Worm (Caenorhabditis elegans) whole organism, L2 larva: ENCODE data around the gene mam-7.

Experiments used
- C34F6.9 ChIP-seq: fragments of 150-350 bp; optimal IDR thresholded peaks from 2 replicates; lab custom pipeline; 2014; ENCODE audit warnings: missing biosample characterization, missing genetic modification characterization
- F13H6.1 ChIP-seq: sonication (generic microtip); optimal IDR thresholded peaks from 2 replicates; lab custom pipeline; 2016; ENCODE audit warnings: missing genetic modification characterization, missing compliant biosample characterization
- Y55F3AM.14 ChIP-seq: fragments of 200-800 bp; sonication (Bioruptor generic); optimal IDR thresholded peaks from 2 replicates; lab custom pipeline; 2018; ENCODE audit warnings: mild to moderate bottlenecking, missing genetic modification characterization, missing compliant biosample characterization
- ZK546.5 ChIP-seq: sonication (generic microtip); optimal IDR thresholded peaks from 2 replicates; lab custom pipeline; 2017; ENCODE audit warnings: missing biosample characterization, missing genetic modification characterization
- alr-1 ChIP-seq: fragments of 150-350 bp; optimal IDR thresholded peaks from 2 replicates; lab custom pipeline; 2014; ENCODE audit warnings: missing biosample characterization, missing genetic modification characterization
- aly-2 ChIP-seq: fragments of 150-350 bp; optimal IDR thresholded peaks from 2 replicates; lab custom pipeline; 2014; ENCODE audit warnings: missing biosample characterization, missing genetic modification characterization
- blmp-1 ChIP-seq: sonication (generic microtip); optimal IDR thresholded peaks from 2 replicates; lab custom pipeline; 2017; ENCODE audit warnings: missing genetic modification characterization, mild to moderate bottlenecking, missing compliant biosample characterization, antibody characterized with exemption, moderate library complexity; ENCODE audit not compliant: insufficient read depth
- ceh-82 ChIP-seq: fragments of 150-350 bp; optimal IDR thresholded peaks from 2 replicates; lab custom pipeline; 2014; ENCODE audit warnings: missing biosample characterization, missing genetic modification characterization
- crh-2 ChIP-seq: sonication (generic microtip); optimal IDR thresholded peaks from 2 replicates; lab custom pipeline; 2017; ENCODE audit warnings: missing biosample characterization, missing genetic modification characterization
- dmd-4 ChIP-seq: sonication (generic microtip); optimal IDR thresholded peaks from 2 replicates; lab custom pipeline; 2017; ENCODE audit warnings: missing biosample characterization, missing genetic modification characterization
- egl-27 ChIP-seq: sonication (generic microtip); optimal IDR thresholded peaks from 3 replicates; lab custom pipeline; 2017; ENCODE audit warnings: missing biosample characterization, missing genetic modification reagents, missing genetic modification characterization
- elt-3 ChIP-seq: sonication (generic microtip); optimal IDR thresholded peaks from 2 replicates; lab custom pipeline; 2017; ENCODE audit warnings: missing biosample characterization, missing genetic modification characterization
- fos-1 ChIP-seq: fragments of 150-350 bp; optimal IDR thresholded peaks from 2 replicates; lab custom pipeline; 2014; ENCODE audit warnings: missing biosample characterization, missing genetic modification characterization
- gmeb-1 ChIP-seq: fragments of 150-350 bp; optimal IDR thresholded peaks from 2 replicates; lab custom pipeline; 2014; ENCODE audit warnings: missing biosample characterization, missing genetic modification characterization
- lin-13 ChIP-seq: fragments of 150-350 bp; optimal IDR thresholded peaks from 2 replicates; lab custom pipeline; 2014; ENCODE audit warnings: missing biosample characterization, missing genetic modification reagents, missing genetic modification characterization
- lin-39 ChIP-seq: fragments of 150-350 bp; optimal IDR thresholded peaks from 2 replicates; lab custom pipeline; 2014; ENCODE audit warnings: missing biosample characterization, missing genetic modification reagents, missing genetic modification characterization
- lsy-2 ChIP-seq, 2 experiments: fragments of 150-350 bp in 1 of 2; sonication (generic microtip) in 1 of 2; optimal IDR thresholded peaks; 2 replicates each; lab custom pipeline; 2014 to 2017; ENCODE audit warnings: missing biosample characterization in 2 of 2, missing genetic modification characterization in 2 of 2
- mab-5 ChIP-seq: fragments of 150-350 bp; optimal IDR thresholded peaks from 2 replicates; lab custom pipeline; 2014; ENCODE audit warnings: missing biosample characterization, missing genetic modification characterization
- mbf-1 ChIP-seq: sonication (generic microtip); optimal IDR thresholded peaks from 2 replicates; lab custom pipeline; 2017; ENCODE audit warnings: missing biosample characterization, missing genetic modification characterization
- nhr-10 ChIP-seq: sonication (generic microtip); optimal IDR thresholded peaks from 2 replicates; lab custom pipeline; 2017; ENCODE audit warnings: missing biosample characterization, missing genetic modification characterization
- nhr-21 ChIP-seq: fragments of 150-350 bp; optimal IDR thresholded peaks from 2 replicates; lab custom pipeline; 2014; ENCODE audit warnings: missing biosample characterization, missing genetic modification characterization
- peb-1 ChIP-seq: fragments of 150-350 bp; optimal IDR thresholded peaks from 2 replicates; lab custom pipeline; 2014; ENCODE audit warnings: missing biosample characterization, missing genetic modification characterization
- skn-1 ChIP-seq: sonication (generic microtip); optimal IDR thresholded peaks from 2 replicates; lab custom pipeline; 2017; ENCODE audit warnings: missing biosample characterization, missing genetic modification characterization
- sma-3 ChIP-seq: sonication (generic microtip); optimal IDR thresholded peaks from 2 replicates; lab custom pipeline; 2016; ENCODE audit warnings: missing genetic modification reagents, missing genetic modification characterization, missing compliant biosample characterization
- sma-9 ChIP-seq, 2 experiments: fragments of 150-350 bp in 1 of 2; sonication (generic microtip) in 1 of 2; optimal IDR thresholded peaks; 2 replicates each; lab custom pipeline; 2014 to 2016; ENCODE audit warnings: missing genetic modification characterization in 2 of 2, mild to moderate bottlenecking in 1 of 2, missing biosample characterization in 1 of 2, missing compliant biosample characterization in 1 of 2, missing genetic modification reagents in 1 of 2, moderate library complexity in 1 of 2
- snpc-4 ChIP-seq: fragments of 150-350 bp; optimal IDR thresholded peaks from 2 replicates; lab custom pipeline; 2014; ENCODE audit warnings: missing biosample characterization, missing genetic modification characterization
- unc-39 ChIP-seq: fragments of 150-350 bp; optimal IDR thresholded peaks from 2 replicates; lab custom pipeline; 2014; ENCODE audit warnings: missing biosample characterization, missing genetic modification characterization
- unc-55 ChIP-seq: fragments of 150-350 bp; sonication (generic microtip); optimal IDR thresholded peaks from 3 replicates; lab custom pipeline; 2014; ENCODE audit warnings: missing biosample characterization, missing genetic modification reagents, missing genetic modification characterization
- unc-62 ChIP-seq: fragments of 150-350 bp; optimal IDR thresholded peaks from 2 replicates; lab custom pipeline; 2014; ENCODE audit warnings: missing biosample characterization, missing genetic modification reagents, missing genetic modification characterization
- zag-1 ChIP-seq: fragments of 150-350 bp; optimal IDR thresholded peaks from 2 replicates; lab custom pipeline; 2014; ENCODE audit warnings: missing biosample characterization, missing genetic modification characterization
- ztf-1 ChIP-seq: fragments of 200-800 bp; sonication (Bioruptor generic); conservative IDR thresholded peaks from 2 replicates; pipeline ENCODE4 v1.3.6; 2022; ENCODE audit warnings: missing genetic modification characterization, missing compliant biosample characterization
- ztf-11 ChIP-seq: sonication (generic microtip); optimal IDR thresholded peaks from 2 replicates; lab custom pipeline; 2017; ENCODE audit warnings: missing biosample characterization, missing genetic modification characterization
- ztf-4 ChIP-seq: fragments of 150-350 bp; optimal IDR thresholded peaks from 2 replicates; lab custom pipeline; 2014; ENCODE audit warnings: missing biosample characterization, missing genetic modification characterization

mam-7 gene

DNA sequence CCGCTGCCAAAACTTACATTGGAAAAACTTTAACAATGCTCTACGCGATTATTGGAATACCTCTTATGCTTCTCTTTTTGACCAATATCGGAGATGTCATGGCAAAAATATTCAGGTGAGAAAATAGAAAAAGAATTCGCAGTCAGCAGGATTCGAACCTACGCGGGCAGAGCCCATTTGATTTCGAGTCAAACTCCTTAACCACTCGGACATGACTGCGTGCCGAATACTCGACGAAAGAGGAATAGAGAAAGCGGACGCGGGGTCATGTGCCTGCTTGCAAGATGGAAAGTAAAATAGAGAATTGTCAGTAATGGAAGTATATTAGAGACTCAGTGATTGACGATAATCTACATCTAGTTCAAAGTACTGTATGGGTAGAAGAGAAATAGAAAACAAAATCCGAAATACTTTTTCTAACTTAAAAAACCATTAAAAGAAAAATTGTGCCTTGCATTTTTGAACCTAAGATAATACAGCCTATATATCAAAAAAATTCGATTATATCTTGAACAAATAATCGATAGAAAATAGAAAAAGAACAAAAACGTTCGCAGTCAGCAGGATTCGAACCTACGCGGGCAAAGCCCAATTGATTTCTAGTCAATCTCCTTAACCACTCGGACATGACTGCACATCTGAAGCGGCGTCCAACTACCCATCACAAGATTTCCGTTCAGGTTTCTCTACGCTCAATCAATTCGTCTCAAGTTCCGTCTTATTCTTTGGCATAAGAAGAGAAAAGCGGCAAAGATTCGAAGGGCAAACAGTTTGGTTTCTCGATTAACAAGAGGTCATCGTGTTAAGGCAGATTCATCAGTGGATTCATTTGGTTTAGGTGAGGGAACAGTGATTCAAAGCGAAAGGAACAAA is 31.2 kb upstream of the mam-7 start (continued):
- TF ChIP-seq sma-9 (GFP tag; optimal IDR thresholded peaks at IDR 0.05; lab: Kevin White, UChicago) (peak; percentile 78), sma-9 (tag; optimal IDR thresholded peaks at IDR 0.05; lab: Kevin White, UChicago) (no peak), elt-3 (tag; lab: Kevin White, UChicago) (no peak)

DNA sequence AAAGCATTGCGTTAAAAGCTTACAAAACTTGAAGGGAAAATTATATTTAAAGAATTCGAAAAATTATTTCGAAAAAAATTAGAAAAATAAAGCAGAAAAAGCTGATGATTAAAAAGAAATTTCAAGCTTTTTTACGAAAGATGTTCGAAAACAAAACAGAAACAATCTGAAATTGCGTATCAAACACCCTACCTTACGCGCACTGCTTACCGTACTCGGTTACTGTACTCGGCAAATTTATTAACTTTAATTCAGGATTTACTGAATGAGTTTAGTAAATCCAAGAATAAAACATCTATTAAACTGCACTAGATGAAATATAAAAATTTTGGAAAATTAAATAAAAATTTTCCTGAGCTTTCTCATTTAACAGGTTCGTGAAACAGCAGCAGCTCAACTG is 30.5 kb upstream of the mam-7 start:
- TF ChIP-seq nhr-21 (tag; lab: Kevin White, UChicago): no peak
- TF ChIP-seq ceh-82 (tag; lab: Kevin White, UChicago): no peak
- TF ChIP-seq lsy-2 (tag; optimal IDR thresholded peaks at IDR 0.05; lab: Kevin White, UChicago): peak in 1 of 2 experiments; percentile 44
- TF ChIP-seq blmp-1 (tag; lab: Kevin White, UChicago): no peak
- TF ChIP-seq F13H6.1 (tag; lab: Kevin White, UChicago): no peak
- TF ChIP-seq peb-1 (tag; lab: Kevin White, UChicago): no peak
- TF ChIP-seq, all 48 proteins: peak for 1

DNA sequence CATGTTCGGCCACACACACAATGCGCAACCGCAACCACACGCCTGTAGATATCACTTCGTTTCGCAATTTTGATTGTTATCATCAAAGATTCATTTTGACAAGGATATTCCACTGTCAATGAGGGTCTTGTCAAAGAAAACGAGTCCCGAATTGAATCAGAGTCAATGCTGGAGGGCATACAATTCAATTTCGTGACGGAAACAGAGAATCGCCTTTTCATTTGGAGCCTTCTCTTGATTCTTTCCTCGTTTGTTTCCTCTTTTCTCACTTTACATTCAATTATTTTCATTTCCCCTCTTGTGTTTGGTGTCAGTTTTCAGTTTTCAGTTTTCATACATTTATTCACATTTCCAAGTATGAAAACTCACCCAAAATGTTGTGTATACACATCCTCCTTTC is 25.6 kb upstream of the mam-7 start:
- no peak for TF ChIP-seq nhr-10
- TF ChIP-seq alr-1 (tag; lab: Kevin White, UChicago): no peak
- TF ChIP-seq sma-9 (GFP tag; optimal IDR thresholded peaks at IDR 0.05; lab: Kevin White, UChicago): no peak
- no peak for TF ChIP-seq sma-9 (tag; optimal IDR thresholded peaks at IDR 0.05; lab: Kevin White, UChicago)
- TF ChIP-seq sma-3 (GFP tag; lab: Kevin White, UChicago): peak; percentile 13
- TF ChIP-seq C34F6.9 (tag; lab: Kevin White, UChicago): no peak
- no peak for TF ChIP-seq lsy-2 (tag; optimal IDR thresholded peaks at IDR 0.05; lab: Kevin White, UChicago)
- no peak for TF ChIP-seq skn-1 (tag; lab: Kevin White, UChicago)

DNA sequence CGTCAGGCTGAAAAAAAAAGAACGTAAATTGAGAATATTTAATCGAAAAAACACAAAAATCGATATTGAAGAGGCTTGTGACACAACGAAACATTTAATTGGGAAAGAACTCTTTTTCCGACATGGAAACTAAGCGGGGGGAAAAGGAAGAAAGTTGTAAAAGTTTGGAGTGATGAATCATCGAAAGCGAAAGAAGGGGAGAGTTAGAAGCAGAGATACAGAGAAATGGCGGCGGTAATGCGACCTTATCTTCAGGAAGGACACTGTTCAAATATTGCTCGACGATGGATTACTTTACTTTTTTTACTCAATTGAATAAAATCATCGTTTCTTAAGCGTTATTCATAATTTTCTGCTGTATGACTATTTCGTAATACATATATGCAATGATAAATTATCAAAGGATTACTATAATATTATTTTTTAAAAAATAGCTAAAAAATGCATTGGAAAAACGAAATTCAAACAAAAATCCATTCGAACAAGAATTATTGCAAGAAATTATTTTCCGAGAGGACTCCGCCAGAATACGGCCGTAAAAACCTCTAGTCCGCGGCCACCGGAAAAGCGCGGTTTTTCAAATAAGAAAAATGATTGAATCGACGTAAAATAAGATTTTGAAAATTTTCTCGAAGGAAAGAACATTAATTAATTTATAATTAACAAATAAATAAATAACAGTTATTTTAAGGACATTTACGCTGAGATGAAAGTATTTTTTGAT is 25.0 kb upstream of the mam-7 start, which contains the start of gene dhhc-4:
Gene dhhc-4, minus strand, starts transcription at position 13 of the 724 bp plus-strand sequence.
- TF ChIP-seq Y55F3AM.14 (GFP tag; lab: Kevin White, UChicago) (no peak), unc-55 (GFP tag; lab: Kevin White, UChicago) (peak; percentile 80), F13H6.1 (tag; lab: Kevin White, UChicago) (peak; percentile 80), mbf-1 (no peak), crh-2 (tag; lab: Kevin White, UChicago) (peak; percentile 5), sma-3 (GFP tag; lab: Kevin White, UChicago) (peak; percentile 71), gmeb-1 (peak; percentile 94), unc-62 (GFP tag; lab: Kevin White, UChicago) (no peak), nhr-21 (tag; lab: Kevin White, UChicago) (peak; percentile 51), snpc-4 (peak; percentile 25), dmd-4 (tag; lab: Kevin White, UChicago) (peak; percentile 53), fos-1 (tag; lab: Kevin White, UChicago) (peak; percentile 89), zag-1 (tag; lab: Kevin White, UChicago) (no peak), blmp-1 (tag; lab: Kevin White, UChicago) (peak; percentile 69), ztf-4 (tag; lab: Kevin White, UChicago) (peak; percentile 22), lin-13 (peak; percentile 56), lsy-2 (tag; optimal IDR thresholded peaks at IDR 0.05; lab: Kevin White, UChicago) (peak; percentile 52 to 81), elt-3 (tag; lab: Kevin White, UChicago) (no peak), mab-5 (tag; lab: Kevin White, UChicago) (peak; percentile 66), C34F6.9 (tag; lab: Kevin White, UChicago) (peak; percentile 46), sma-9 (GFP tag; optimal IDR thresholded peaks at IDR 0.05; lab: Kevin White, UChicago) (peak; percentile 81), sma-9 (tag; optimal IDR thresholded peaks at IDR 0.05; lab: Kevin White, UChicago) (no peak)

DNA sequence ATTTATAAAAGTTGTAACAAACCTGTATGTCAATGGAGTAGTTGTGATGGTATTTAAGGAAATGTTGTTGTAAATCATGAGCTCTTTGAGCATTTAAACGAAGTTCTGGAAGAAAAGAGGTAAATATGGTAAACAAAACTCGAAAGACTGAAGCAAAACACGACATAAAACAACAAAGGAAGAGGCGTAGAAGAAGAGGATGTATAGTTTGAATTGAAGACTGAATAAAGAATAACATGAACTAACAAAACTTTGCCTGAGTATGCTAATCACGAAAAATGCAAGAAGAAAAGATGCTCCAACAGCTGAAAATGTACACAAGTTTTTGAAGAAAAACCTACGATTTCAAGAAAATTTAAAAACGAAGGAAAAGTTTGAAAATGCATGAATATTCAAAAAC is 21.9 kb upstream of the mam-7 start, which contains the start of gene ZK757.1:
Gene ZK757.1, minus strand, starts transcription at position 101 of the 400 bp plus-strand sequence.
- no peak for TF ChIP-seq lsy-2 (tag; optimal IDR thresholded peaks at IDR 0.05; lab: Kevin White, UChicago)
- no peak for TF ChIP-seq ZK546.5 (tag; lab: Kevin White, UChicago)
- TF ChIP-seq unc-62 (GFP tag; lab: Kevin White, UChicago): no peak
- TF ChIP-seq egl-27 (tag; lab: Kevin White, UChicago): no peak
- no peak for TF ChIP-seq nhr-10
- TF ChIP-seq aly-2 (tag; lab: Kevin White, UChicago): no peak
- TF ChIP-seq gmeb-1: no peak
- no peak for TF ChIP-seq unc-39
- no peak for TF ChIP-seq fos-1 (tag; lab: Kevin White, UChicago)
- no peak for TF ChIP-seq C34F6.9 (tag; lab: Kevin White, UChicago)
- TF ChIP-seq ztf-1: no peak
- no peak for TF ChIP-seq lin-39 (tag; lab: Kevin White, UChicago)
- TF ChIP-seq sma-9 (GFP tag; optimal IDR thresholded peaks at IDR 0.05; lab: Kevin White, UChicago): no peak
- TF ChIP-seq sma-9 (tag; optimal IDR thresholded peaks at IDR 0.05; lab: Kevin White, UChicago): no peak
- TF ChIP-seq snpc-4: no peak
- TF ChIP-seq ztf-11 (tag; lab: Kevin White, UChicago): no peak
- no peak for TF ChIP-seq alr-1 (tag; lab: Kevin White, UChicago)
- no peak for TF ChIP-seq Y55F3AM.14 (GFP tag; lab: Kevin White, UChicago)
- TF ChIP-seq F13H6.1 (tag; lab: Kevin White, UChicago): no peak
- TF ChIP-seq zag-1 (tag; lab: Kevin White, UChicago): no peak
- no peak for TF ChIP-seq ceh-82 (tag; lab: Kevin White, UChicago)
